Worm (Caenorhabditis elegans): ENCODE results near the gene F02D8.4.
A peak's percentile ranks its signal among the peaks of the same experiment; 100 is the strongest.

The F02D8.4 gene

ce11 chrV:14984593-14984992 is at the start of gene F02D8.4:
Gene F02D8.4 (plus strand): TSS chrV:14984893.
- TF ChIP-seq unc-62 (GFP tag; optimal IDR thresholded peaks at IDR 0.05 in 1 of 2) (peak in 1 of 2 experiments; percentile 26), unc-62 (tag; optimal IDR thresholded peaks at IDR 0.05) (no peak), dmd-8 (GFP tag; IDR thresholded peaks at IDR 0.05) (no peak)

ce11 chrV:14936587-14936986 is 48.1 kb upstream of the F02D8.4 start, which contains the start of gene C30G7.2:
Gene C30G7.2 (plus strand): TSS chrV:14936887.
- TF ChIP-seq lin-13 (GFP tag; optimal IDR thresholded peaks at IDR 0.05), result no peak
- no peak for TF ChIP-seq ceh-28 (tag; optimal IDR thresholded peaks at IDR 0.05)
- TF ChIP-seq unc-62 (GFP tag; optimal IDR thresholded peaks at IDR 0.05 in 1 of 2), result no peak
- TF ChIP-seq unc-62 (tag; optimal IDR thresholded peaks at IDR 0.05), result no peak
- no peak for TF ChIP-seq nhr-48 (tag; optimal IDR thresholded peaks at IDR 0.05)
- no peak for TF ChIP-seq lin-1 (GFP tag; IDR thresholded peaks at IDR 0.05)
- TF ChIP-seq sdz-12 (GFP tag; optimal IDR thresholded peaks at IDR 0.05), result no peak
- TF ChIP-seq F26F4.8 (GFP tag; conservative IDR thresholded peaks at IDR 0.05), result no peak
- no peak for TF ChIP-seq hmg-1.1 (GFP tag; IDR thresholded peaks at IDR 0.05)
- no peak for TF ChIP-seq hif-1 (tag; optimal IDR thresholded peaks at IDR 0.05)
- no peak for TF ChIP-seq dmd-8 (GFP tag; IDR thresholded peaks at IDR 0.05)
- TF ChIP-seq ZK546.5 (tag; optimal IDR thresholded peaks at IDR 0.05), result no peak
- TF ChIP-seq Y5F2A.4 (GFP tag; optimal IDR thresholded peaks at IDR 0.05), result no peak
- no peak for TF ChIP-seq mxl-3 (GFP tag; optimal IDR thresholded peaks at IDR 0.05)

- no peak for TF ChIP-seq lin-39 (tag; optimal IDR thresholded peaks at IDR 0.05)
- no peak for TF ChIP-seq unc-39 (tag; optimal IDR thresholded peaks at IDR 0.05)
- TF ChIP-seq vab-7 (GFP tag; IDR thresholded peaks at IDR 0.05), result no peak
- no peak for TF ChIP-seq saeg-2 (GFP tag; IDR thresholded peaks at IDR 0.05)
- no peak for TF ChIP-seq daf-12 (tag; optimal IDR thresholded peaks at IDR 0.05)
- TF ChIP-seq tra-1 (GFP tag; IDR thresholded peaks at IDR 0.05), result no peak
- TF ChIP-seq Y75B8A.6 (GFP tag; IDR thresholded peaks at IDR 0.05), result no peak
- TF ChIP-seq hlh-30 (tag; optimal IDR thresholded peaks at IDR 0.05; ENCODE audit: insufficient read depth), result no peak
- no peak for TF ChIP-seq nhr-6 (tag; optimal IDR thresholded peaks at IDR 0.05)
- TF ChIP-seq pha-4 (GFP tag; IDR thresholded peaks at IDR 0.05), result no peak
- TF ChIP-seq pha-4 (tag; optimal IDR thresholded peaks at IDR 0.05), result no peak
These were observed 41.8 kb upstream of the F02D8.4 start for ce11 chrV:14942898-14943297.

- TF ChIP-seq cey-2 (tag; optimal IDR thresholded peaks at IDR 0.05; ENCODE audit: borderline replicate concordance, insufficient read depth) (no peak), snpc-1.2 (GFP tag; IDR thresholded peaks at IDR 0.05) (no peak), hif-1 (tag; optimal IDR thresholded peaks at IDR 0.05) (no peak), ceh-28 (tag; optimal IDR thresholded peaks at IDR 0.05) (peak; percentile 86)
These were observed 40.9 kb upstream of the F02D8.4 start for ce11 chrV:14943774-14944173.

ce11 chrV:14945124-14945523 is 39.6 kb upstream of the F02D8.4 start:
- TF ChIP-seq ztf-11 (tag; optimal IDR thresholded peaks at IDR 0.05), result no peak
- TF ChIP-seq Y75B8A.6 (GFP tag; IDR thresholded peaks at IDR 0.05), result no peak
- TF ChIP-seq snpc-4 (tag; optimal IDR thresholded peaks at IDR 0.05), result no peak
- peak; percentile 53 for TF ChIP-seq ceh-28 (tag; optimal IDR thresholded peaks at IDR 0.05)
- no peak for TF ChIP-seq madf-5 (GFP tag; IDR thresholded peaks at IDR 0.05)
- TF ChIP-seq pqm-1 (tag; optimal IDR thresholded peaks at IDR 0.05), result no peak
- no peak for TF ChIP-seq zfp-3 (GFP tag; conservative IDR thresholded peaks at IDR 0.05)

ce11 chrV:14945697-14946096 is 39.0 kb upstream of the F02D8.4 start, which contains the start of gene C30G7.3:
Gene C30G7.3 (minus strand): TSS chrV:14945704.
- TF ChIP-seq ceh-28 (tag; optimal IDR thresholded peaks at IDR 0.05) (peak; percentile 51), spr-1 (tag; optimal IDR thresholded peaks at IDR 0.05) (no peak), unc-130 (GFP tag; optimal IDR thresholded peaks at IDR 0.05) (no peak), ces-1 (GFP tag; optimal IDR thresholded peaks at IDR 0.05) (no peak)
